Worm (Caenorhabditis elegans): ENCODE results near the gene H03A11.2.

Gene H03A11.2

DNA sequence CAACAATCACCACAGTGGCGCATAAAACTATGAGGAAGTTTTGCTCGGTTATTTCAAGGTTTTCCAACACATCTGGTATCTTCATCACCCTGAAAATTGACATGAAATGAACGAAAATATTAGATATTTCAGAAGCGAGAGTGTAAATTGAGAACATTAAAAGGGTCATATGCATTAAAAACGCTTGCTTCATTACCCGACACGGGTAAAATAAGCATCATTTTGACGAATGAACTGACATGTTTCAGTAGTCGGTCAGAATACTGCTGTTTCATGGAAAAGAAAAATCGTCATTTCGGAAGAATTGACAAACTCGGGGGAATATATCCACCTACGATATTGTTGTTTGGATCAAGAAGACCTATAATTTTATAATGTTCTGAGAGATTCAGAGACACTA is 31.4 kb downstream of the H03A11.2 start, which contains the start of gene snt-7:
Gene snt-7, minus strand, starts transcription at position 101 of the 400 bp plus-strand sequence.
- TF ChIP-seq attf-5 (GFP tag; optimal IDR thresholded peaks at IDR 0.05) (no peak), lin-35 (GFP tag; optimal IDR thresholded peaks at IDR 0.05) (no peak), hlh-26 (GFP tag; conservative IDR thresholded peaks at IDR 0.05) (no peak), hrde-1 (tag; optimal IDR thresholded peaks at IDR 0.05; ENCODE audit: borderline replicate concordance) (no peak), Y95B8A.8 (GFP tag; IDR thresholded peaks at IDR 0.05) (no peak), rec-8 (tag; optimal IDR thresholded peaks at IDR 0.05) (no peak), dox-1 (GFP tag; IDR thresholded peaks at IDR 0.05) (no peak), sptf-2 (GFP tag; optimal IDR thresholded peaks at IDR 0.05) (no peak), ztf-28 (GFP tag; IDR thresholded peaks at IDR 0.05) (no peak), Y79H2A.3 (GFP tag; conservative IDR thresholded peaks at IDR 0.05) (no peak), K12H6.12 (tag; optimal IDR thresholded peaks at IDR 0.05) (no peak), F57C9.4 (tag; optimal IDR thresholded peaks at IDR 0.05) (no peak), madf-8 (GFP tag; conservative IDR thresholded peaks at IDR 0.05) (no peak), B0261.1 (tag; optimal IDR thresholded peaks at IDR 0.05) (no peak), ZK185.1 (tag; optimal IDR thresholded peaks at IDR 0.05; ENCODE audit: poor library complexity, severe bottlenecking) (no peak)

DNA sequence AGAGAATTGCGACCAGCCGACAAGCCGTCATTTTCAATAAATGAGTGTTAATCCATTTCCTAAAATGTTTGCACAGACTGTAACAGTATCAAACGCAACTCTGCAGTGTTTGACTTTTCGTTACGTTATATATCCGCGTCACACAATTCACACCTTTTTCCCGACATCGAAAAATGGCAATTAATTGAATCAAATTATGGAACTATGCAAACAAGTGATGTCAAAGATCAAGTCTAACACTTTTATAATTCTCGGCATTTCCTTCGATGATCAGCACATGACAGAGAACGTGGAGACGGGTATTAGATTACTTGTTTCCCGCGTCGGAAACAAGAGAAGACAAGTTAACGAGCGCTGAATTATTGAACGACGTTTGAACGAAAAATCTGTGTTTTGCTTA is 36.2 kb downstream of the H03A11.2 start, which contains the start of gene phat-6:
Gene phat-6, minus strand, starts transcription at position 101 of the 400 bp plus-strand sequence.
- TF ChIP-seq F33H1.4 (GFP tag; IDR thresholded peaks at IDR 0.05) = no peak
- no peak for TF ChIP-seq C06A6.2 (GFP tag; conservative IDR thresholded peaks at IDR 0.05)
- no peak for TF ChIP-seq let-526 (GFP tag; IDR thresholded peaks at IDR 0.05)
- TF ChIP-seq zfh-2 (GFP tag; conservative IDR thresholded peaks at IDR 0.05) = no peak
- no peak for TF ChIP-seq lag-1 (GFP tag; IDR thresholded peaks at IDR 0.05)
- TF ChIP-seq gei-17 (GFP tag; optimal IDR thresholded peaks at IDR 0.05) = no peak
- TF ChIP-seq pha-4 (tag; optimal IDR thresholded peaks at IDR 0.05) = no peak
- no peak for TF ChIP-seq bed-2 (GFP tag; IDR thresholded peaks at IDR 0.05)
- TF ChIP-seq ztf-28 (GFP tag; IDR thresholded peaks at IDR 0.05) = no peak
- no peak for TF ChIP-seq mcd-1 (GFP tag; IDR thresholded peaks at IDR 0.05)
- TF ChIP-seq repo-1 (tag; optimal IDR thresholded peaks at IDR 0.05) = no peak

ce11 chrX:15191370-15191769 is 39.1 kb downstream of the H03A11.2 start:
- TF ChIP-seq F52B5.7 (tag; optimal IDR thresholded peaks at IDR 0.05) = no peak
- no peak for TF ChIP-seq efl-1 (GFP tag; optimal IDR thresholded peaks at IDR 0.05)
- no peak for TF ChIP-seq cebp-2 (GFP tag; IDR thresholded peaks at IDR 0.05)
- no peak for TF ChIP-seq athp-1 (tag; optimal IDR thresholded peaks at IDR 0.05)
- no peak for TF ChIP-seq snpc-4 (GFP tag; optimal IDR thresholded peaks at IDR 0.05)
- TF ChIP-seq snpc-4 (tag; optimal IDR thresholded peaks at IDR 0.05) = no peak
- no peak for TF ChIP-seq atf-7 (tag; optimal IDR thresholded peaks at IDR 0.05)
- TF ChIP-seq B0019.2 (GFP tag; conservative IDR thresholded peaks at IDR 0.05) = no peak
- TF ChIP-seq Y79H2A.3 (GFP tag; conservative IDR thresholded peaks at IDR 0.05) = no peak
- no peak for TF ChIP-seq F10E7.11 (tag; optimal IDR thresholded peaks at IDR 0.05)
- TF ChIP-seq T07F8.4 (tag; optimal IDR thresholded peaks at IDR 0.05) = no peak
- TF ChIP-seq fkh-3 (tag; optimal IDR thresholded peaks at IDR 0.05) = no peak
- TF ChIP-seq mxl-1 (tag; optimal IDR thresholded peaks at IDR 0.05) = no peak
- TF ChIP-seq die-1 (tag; optimal IDR thresholded peaks at IDR 0.05) = no peak
- TF ChIP-seq K12H6.12 (tag; optimal IDR thresholded peaks at IDR 0.05) = no peak
- no peak for TF ChIP-seq B0035.1 (tag; optimal IDR thresholded peaks at IDR 0.05)

Data from whole organism, young adult.